Worm (Caenorhabditis elegans) whole organism, early embryonic: ENCODE measurements around the gene sre-41.

Experiments
- B0310.2 ChIP-seq: sonication (generic microtip); optimal IDR thresholded peaks from 2 replicates; lab custom pipeline; 2016; ENCODE audit warnings: mild to moderate bottlenecking, missing genetic modification characterization, missing compliant biosample characterization
- F13C5.2 ChIP-seq: sonication (generic microtip); optimal IDR thresholded peaks from 2 replicates; lab custom pipeline; 2017; ENCODE audit warnings: mild to moderate bottlenecking, missing genetic modification characterization, inconsistent platforms, missing compliant biosample characterization
- aly-1 ChIP-seq: sonication (generic microtip); optimal IDR thresholded peaks from 2 replicates; lab custom pipeline; 2016; ENCODE audit warnings: missing genetic modification characterization, missing compliant biosample characterization
- ama-1 ChIP-seq: fragments of 150-350 bp; optimal IDR thresholded peaks from 2 replicates; lab custom pipeline; 2014
- ceh-13 ChIP-seq: fragments of 200-800 bp; sonication (Bioruptor generic); optimal IDR thresholded peaks from 2 replicates; lab custom pipeline; 2018; ENCODE audit warnings: mild to moderate bottlenecking, missing genetic modification characterization, missing compliant biosample characterization
- ceh-36 ChIP-seq: sonication (generic microtip); optimal IDR thresholded peaks from 2 replicates; lab custom pipeline; 2016; ENCODE audit warnings: missing genetic modification characterization, inconsistent platforms, missing compliant biosample characterization
- ets-7 ChIP-seq: sonication (generic microtip); optimal IDR thresholded peaks from 2 replicates; lab custom pipeline; 2016; ENCODE audit warnings: missing genotype, missing genetic modification characterization, missing compliant biosample characterization
- flt-1 ChIP-seq: fragments of 200-800 bp; sonication (Bioruptor generic); IDR thresholded peaks from 2 replicates; pipeline ENCODE4 v1.3.6; 2022; ENCODE audit warnings: missing genetic modification characterization, missing compliant biosample characterization
- hmbx-1 ChIP-seq: sonication (generic microtip); optimal IDR thresholded peaks from 2 replicates; lab custom pipeline; 2016; ENCODE audit warnings: mild to moderate bottlenecking, missing genetic modification characterization, missing compliant biosample characterization
- hmg-4 ChIP-seq: fragments of 200-800 bp; sonication (Bioruptor generic); optimal IDR thresholded peaks from 2 replicates; lab custom pipeline; 2018; ENCODE audit warnings: mild to moderate bottlenecking, missing genetic modification characterization, missing compliant biosample characterization
- hnd-1 ChIP-seq: sonication (generic microtip); optimal IDR thresholded peaks from 2 replicates; lab custom pipeline; 2016; ENCODE audit warnings: missing genetic modification characterization, missing compliant biosample characterization
- pes-1 ChIP-seq: fragments of 200-800 bp; sonication (Bioruptor generic); IDR thresholded peaks from 2 replicates; pipeline ENCODE4 v1.3.6; 2022; ENCODE audit warnings: missing genetic modification reagents, missing genetic modification characterization, missing compliant biosample characterization
- scrt-1 ChIP-seq: fragments of 200-800 bp; sonication (Bioruptor generic); IDR thresholded peaks from 2 replicates; pipeline ENCODE4 v1.3.6; 2022; ENCODE audit warnings: missing genetic modification characterization, missing compliant biosample characterization
- sea-1 ChIP-seq: fragments of 200-800 bp; sonication (Bioruptor generic); conservative IDR thresholded peaks from 2 replicates; pipeline ENCODE4 v1.3.6; 2022; ENCODE audit warnings: missing genetic modification characterization, missing compliant biosample characterization
- tbx-11 ChIP-seq: fragments of 200-800 bp; sonication (Bioruptor generic); IDR thresholded peaks from 2 replicates; pipeline ENCODE4 v1.3.6; 2022; ENCODE audit warnings: missing genetic modification characterization, missing compliant biosample characterization
- tbx-37 ChIP-seq: fragments of 200-800 bp; sonication (Bioruptor generic); conservative IDR thresholded peaks from 2 replicates; pipeline ENCODE4 v1.3.6; 2022; ENCODE audit warnings: missing genetic modification reagents, missing genetic modification characterization, missing compliant biosample characterization
- tra-4 ChIP-seq: sonication (generic microtip); optimal IDR thresholded peaks from 2 replicates; lab custom pipeline; 2017; ENCODE audit warnings: missing genetic modification characterization, missing compliant biosample characterization

Gene sre-41

ce11 chrII:12397656-12398055 lies 9.6 kb downstream of the sre-41 start, which contains the start of gene F57G9.7:
TSS of gene F57G9.7 (minus strand) at chrII:12397756.
- no peak for TF ChIP-seq sea-1 (GFP tag; lab: Robert Waterston, UW)
- TF ChIP-seq ceh-13 (GFP tag; lab: Kevin White, UChicago), result no peak
- TF ChIP-seq scrt-1, result no peak
- TF ChIP-seq tbx-37, result no peak
- TF ChIP-seq B0310.2 (tag; lab: Kevin White, UChicago), result no peak
- TF ChIP-seq hnd-1 (tag; lab: Kevin White, UChicago), result no peak
- no peak for TF ChIP-seq flt-1 (GFP tag; lab: Robert Waterston, UW)
- no peak for TF ChIP-seq pes-1 (GFP tag; lab: Robert Waterston, UW)
- TF ChIP-seq hmg-4, result no peak
- TF ChIP-seq F13C5.2, result no peak
- TF ChIP-seq ets-7 (tag; lab: Kevin White, UChicago), result no peak
- no peak for TF ChIP-seq aly-1 (tag; lab: Kevin White, UChicago)
- no peak for TF ChIP-seq hmbx-1
- TF ChIP-seq tbx-11 (GFP tag; lab: Robert Waterston, UW), result no peak
- no peak for TF ChIP-seq tra-4 (tag; lab: Kevin White, UChicago)

DNA sequence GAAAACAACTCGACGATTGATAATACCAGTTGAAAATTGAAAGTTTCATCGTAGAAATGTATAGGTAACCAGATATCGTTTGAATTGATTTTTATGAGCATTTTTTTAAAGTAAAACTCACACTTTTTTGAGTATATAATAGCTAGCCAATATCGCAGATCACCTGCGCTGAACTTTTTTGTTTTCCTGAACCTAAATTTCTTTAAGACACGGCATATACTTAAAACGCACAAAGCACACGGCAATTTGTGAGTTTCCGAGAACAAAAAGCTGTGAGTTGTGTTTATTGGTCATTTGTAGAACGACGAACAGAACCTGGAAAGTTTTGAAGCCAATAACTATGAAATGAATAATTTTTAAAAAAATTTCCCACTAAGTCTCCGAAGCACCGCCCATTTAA lies 13.7 kb downstream of the sre-41 start, which contains the start of gene sre-29:
Gene sre-29, minus strand, starts transcription at position 101 of the 400 bp plus-strand sequence.
- TF ChIP-seq tbx-37 (no peak), ceh-13 (GFP tag; lab: Kevin White, UChicago) (no peak), hnd-1 (tag; lab: Kevin White, UChicago) (no peak), sea-1 (GFP tag; lab: Robert Waterston, UW) (no peak), tbx-11 (GFP tag; lab: Robert Waterston, UW) (no peak), tra-4 (tag; lab: Kevin White, UChicago) (no peak), aly-1 (tag; lab: Kevin White, UChicago) (no peak), ceh-36 (tag; lab: Kevin White, UChicago) (no peak), scrt-1 (no peak), F13C5.2 (no peak), B0310.2 (tag; lab: Kevin White, UChicago) (no peak)

- TF ChIP-seq hmg-4 (no peak), hnd-1 (tag; lab: Kevin White, UChicago) (no peak), pes-1 (GFP tag; lab: Robert Waterston, UW) (no peak), ama-1 (no peak), F13C5.2 (no peak), flt-1 (GFP tag; lab: Robert Waterston, UW) (no peak), ceh-13 (GFP tag; lab: Kevin White, UChicago) (no peak), scrt-1 (no peak), hmbx-1 (no peak), sea-1 (GFP tag; lab: Robert Waterston, UW) (no peak), B0310.2 (tag; lab: Kevin White, UChicago) (no peak), tbx-37 (no peak), ets-7 (tag; lab: Kevin White, UChicago) (no peak), tbx-11 (GFP tag; lab: Robert Waterston, UW) (no peak)
These were observed 18.3 kb downstream of the sre-41 start, which contains the start of gene sre-30 for ce11 chrII:12406394-12406793. TSS of gene sre-30 (minus strand) at chrII:12406494.

ce11 chrII:12408717-12409116 lies 20.6 kb downstream of the sre-41 start, which contains the start of gene sre-31:
TSS of gene sre-31 (minus strand) at chrII:12408817.
- TF ChIP-seq B0310.2 (tag; lab: Kevin White, UChicago) (no peak), tra-4 (tag; lab: Kevin White, UChicago) (no peak), scrt-1 (no peak), flt-1 (GFP tag; lab: Robert Waterston, UW) (no peak), hmg-4 (no peak), ama-1 (no peak), ceh-36 (tag; lab: Kevin White, UChicago) (no peak), hnd-1 (tag; lab: Kevin White, UChicago) (no peak), aly-1 (tag; lab: Kevin White, UChicago) (no peak)

ce11 chrII:12410107-12410506 lies 22.0 kb downstream of the sre-41 start, which contains the start of gene F57G9.3:
TSS of gene F57G9.3 (minus strand) at chrII:12410207.
- TF ChIP-seq hnd-1 (tag; lab: Kevin White, UChicago) (no peak), sea-1 (GFP tag; lab: Robert Waterston, UW) (no peak), hmbx-1 (no peak), aly-1 (tag; lab: Kevin White, UChicago) (no peak), B0310.2 (tag; lab: Kevin White, UChicago) (no peak), F13C5.2 (no peak), tbx-11 (GFP tag; lab: Robert Waterston, UW) (no peak), ceh-36 (tag; lab: Kevin White, UChicago) (no peak)

DNA sequence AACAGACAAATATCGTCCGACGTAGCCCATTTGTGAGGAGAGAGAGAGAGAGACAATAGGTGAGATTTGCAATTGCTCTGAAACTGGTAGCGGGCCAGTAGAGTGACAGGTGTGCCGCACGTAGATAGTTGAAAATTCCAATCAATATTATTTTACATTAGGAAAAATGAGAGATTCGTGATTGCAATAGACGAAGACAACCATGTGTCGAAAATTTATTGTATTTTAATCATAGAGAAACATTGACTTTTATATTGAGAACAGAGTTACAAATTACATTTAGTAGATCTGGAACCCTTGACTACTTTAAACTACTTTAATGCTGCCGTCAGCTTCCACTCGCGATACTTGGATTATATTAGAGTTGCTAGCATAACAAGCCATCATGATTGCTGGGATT lies 24.3 kb downstream of the sre-41 start, which contains the start of gene Y57A10C.1:
Gene Y57A10C.1, minus strand, starts transcription at position 101 of the 400 bp plus-strand sequence.
- no peak for TF ChIP-seq aly-1 (tag; lab: Kevin White, UChicago)
- no peak for TF ChIP-seq ama-1
- no peak for TF ChIP-seq ets-7 (tag; lab: Kevin White, UChicago)
- TF ChIP-seq F13C5.2, result no peak
- no peak for TF ChIP-seq hmg-4
- TF ChIP-seq pes-1 (GFP tag; lab: Robert Waterston, UW), result no peak
- TF ChIP-seq flt-1 (GFP tag; lab: Robert Waterston, UW), result no peak
- TF ChIP-seq ceh-13 (GFP tag; lab: Kevin White, UChicago), result no peak
- TF ChIP-seq scrt-1, result no peak
- TF ChIP-seq hmbx-1, result no peak
- TF ChIP-seq sea-1 (GFP tag; lab: Robert Waterston, UW), result no peak
- TF ChIP-seq ceh-36 (tag; lab: Kevin White, UChicago), result no peak
- TF ChIP-seq B0310.2 (tag; lab: Kevin White, UChicago), result no peak
- no peak for TF ChIP-seq hnd-1 (tag; lab: Kevin White, UChicago)
- no peak for TF ChIP-seq tra-4 (tag; lab: Kevin White, UChicago)

ce11 chrII:12414805-12415204 lies 26.7 kb downstream of the sre-41 start, which contains the start of gene Y57A10C.11:
TSS of gene Y57A10C.11 (minus strand) at chrII:12414905.
- TF ChIP-seq aly-1 (tag; lab: Kevin White, UChicago), result no peak
- TF ChIP-seq hnd-1 (tag; lab: Kevin White, UChicago), result no peak
- TF ChIP-seq ama-1, result no peak
- TF ChIP-seq ceh-13 (GFP tag; lab: Kevin White, UChicago), result no peak
- no peak for TF ChIP-seq tbx-37
- no peak for TF ChIP-seq pes-1 (GFP tag; lab: Robert Waterston, UW)
- no peak for TF ChIP-seq hmbx-1
- TF ChIP-seq scrt-1, result no peak
- TF ChIP-seq B0310.2 (tag; lab: Kevin White, UChicago), result no peak
- no peak for TF ChIP-seq hmg-4
- no peak for TF ChIP-seq flt-1 (GFP tag; lab: Robert Waterston, UW)
- TF ChIP-seq tra-4 (tag; lab: Kevin White, UChicago), result no peak
- no peak for TF ChIP-seq ets-7 (tag; lab: Kevin White, UChicago)
- TF ChIP-seq ceh-36 (tag; lab: Kevin White, UChicago), result no peak
- no peak for TF ChIP-seq tbx-11 (GFP tag; lab: Robert Waterston, UW)
- TF ChIP-seq F13C5.2, result no peak
- TF ChIP-seq sea-1 (GFP tag; lab: Robert Waterston, UW), result no peak
